Worm (Caenorhabditis elegans): ENCODE results near the gene F07H5.10.

The F07H5.10 gene

ce11 chrII:8763367-8763766 is 45.0 kb downstream of the F07H5.10 start:
- TF ChIP-seq nhr-237 (tag; optimal IDR thresholded peaks at IDR 0.05) (no peak), mls-2 (tag; optimal IDR thresholded peaks at IDR 0.05) (no peak)

- TF ChIP-seq M03D4.4 (tag; optimal IDR thresholded peaks at IDR 0.05) (no peak), unc-62 (GFP tag; optimal IDR thresholded peaks at IDR 0.05) (no peak), nhr-12 (tag; optimal IDR thresholded peaks at IDR 0.05) (no peak), hlh-1 (tag; optimal IDR thresholded peaks at IDR 0.05) (no peak), ham-2 (GFP tag; optimal IDR thresholded peaks at IDR 0.05) (no peak), snpc-4 (tag; optimal IDR thresholded peaks at IDR 0.05) (no peak), unc-39 (tag; optimal IDR thresholded peaks at IDR 0.05) (no peak), lsy-2 (tag; optimal IDR thresholded peaks at IDR 0.05) (no peak), nhr-2 (tag; optimal IDR thresholded peaks at IDR 0.05) (no peak), nhr-28 (tag; optimal IDR thresholded peaks at IDR 0.05) (no peak), ceh-83 (GFP tag; optimal IDR thresholded peaks at IDR 0.05) (no peak), ceh-43 (GFP tag; optimal IDR thresholded peaks at IDR 0.05) (no peak), mab-5 (tag; optimal IDR thresholded peaks at IDR 0.05) (no peak), lin-13 (tag; optimal IDR thresholded peaks at IDR 0.05) (no peak), elt-1 (tag; optimal IDR thresholded peaks at IDR 0.05; ENCODE audit: borderline replicate concordance, insufficient read depth) (no peak), lin-32 (GFP tag; optimal IDR thresholded peaks at IDR 0.05) (no peak), unc-120 (tag; optimal IDR thresholded peaks at IDR 0.05; ENCODE audit: poor library complexity, severe bottlenecking) (no peak)
Measured at ce11 chrII:8761739-8762138, 46.6 kb downstream of the F07H5.10 start.

- TF ChIP-seq nhr-12 (tag; optimal IDR thresholded peaks at IDR 0.05): no peak
- no peak for TF ChIP-seq cnd-1 (tag; optimal IDR thresholded peaks at IDR 0.05)
- TF ChIP-seq zip-8 (tag; optimal IDR thresholded peaks at IDR 0.05): no peak
- TF ChIP-seq blmp-1 (tag; optimal IDR thresholded peaks at IDR 0.05): no peak
- no peak for TF ChIP-seq unc-62 (GFP tag; optimal IDR thresholded peaks at IDR 0.05)
- no peak for TF ChIP-seq drap-1 (GFP tag; optimal IDR thresholded peaks at IDR 0.05)
- no peak for TF ChIP-seq flh-1 (GFP tag; optimal IDR thresholded peaks at IDR 0.05)
- TF ChIP-seq ztf-11 (tag; optimal IDR thresholded peaks at IDR 0.05): no peak
- no peak for TF ChIP-seq unc-120 (tag; optimal IDR thresholded peaks at IDR 0.05; ENCODE audit: poor library complexity, severe bottlenecking)
- TF ChIP-seq mab-5 (tag; optimal IDR thresholded peaks at IDR 0.05): no peak
- no peak for TF ChIP-seq ceh-43 (GFP tag; optimal IDR thresholded peaks at IDR 0.05)
- TF ChIP-seq ces-1 (GFP tag; optimal IDR thresholded peaks at IDR 0.05): no peak
- no peak for TF ChIP-seq mls-2 (tag; optimal IDR thresholded peaks at IDR 0.05)
- no peak for TF ChIP-seq ceh-39 (tag; optimal IDR thresholded peaks at IDR 0.05)
- TF ChIP-seq ceh-83 (GFP tag; optimal IDR thresholded peaks at IDR 0.05): no peak
- no peak for TF ChIP-seq tbx-8 (GFP tag; optimal IDR thresholded peaks at IDR 0.05)
- no peak for TF ChIP-seq elt-1 (tag; optimal IDR thresholded peaks at IDR 0.05; ENCODE audit: borderline replicate concordance, insufficient read depth)
- TF ChIP-seq sptf-1 (tag; optimal IDR thresholded peaks at IDR 0.05): no peak
Measured at ce11 chrII:8759493-8759892, 48.9 kb downstream of the F07H5.10 start, which contains the start of gene fut-1. TSS of gene fut-1 (minus strand) at chrII:8759593.
